Worm (Caenorhabditis elegans) whole organism, young adult: ENCODE data around the gene rpb-11.

ENCODE experiments used
- tbx-9 ChIP-seq: sonication (generic microtip); optimal IDR thresholded peaks from 2 replicates; lab custom pipeline; 2016; ENCODE audit warnings: borderline replicate concordance, missing genetic modification characterization, inconsistent platforms, missing compliant biosample characterization
- unc-62 ChIP-seq: fragments of 150-350 bp; optimal IDR thresholded peaks from 2 replicates; lab custom pipeline; 2014; ENCODE audit warnings: missing biosample characterization, missing genetic modification reagents, missing genetic modification characterization

DNA sequence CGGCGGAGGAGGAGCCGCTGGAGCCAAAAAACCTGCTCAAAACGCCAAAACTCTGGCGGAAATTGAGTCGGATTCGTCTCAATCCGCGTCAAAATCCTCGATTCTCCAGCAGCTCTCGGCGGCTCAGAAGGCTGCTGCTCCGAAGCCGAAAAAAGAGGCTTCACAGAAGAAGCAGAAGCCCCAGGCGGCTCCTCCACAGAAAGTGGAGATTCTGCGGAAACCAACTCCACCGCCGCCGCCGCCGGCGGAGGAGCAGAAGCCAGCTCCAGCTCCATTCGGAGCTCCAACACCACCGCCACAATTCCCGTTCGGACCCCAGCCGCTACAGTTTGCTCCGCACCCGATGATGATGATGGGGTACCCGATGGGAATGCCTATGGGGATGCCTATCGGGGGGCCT lies 27.0 kb downstream of the rpb-11 start:
- TF ChIP-seq tbx-9 (tag; lab: Kevin White, UChicago): no peak
- TF ChIP-seq unc-62 (GFP tag; lab: Kevin White, UChicago): no peak
